Fruit fly (Drosophila melanogaster) whole organism, adult: ENCODE data around the gene CG10694.

Experiments
- CG11617 ChIP-seq: fragments of 200-800 bp; sonication (Bioruptor generic); optimal IDR thresholded peaks from 2 replicates; lab custom pipeline; 2017; ENCODE audit warnings: mild to moderate bottlenecking, missing biosample characterization, missing genetic modification reagents, missing genetic modification characterization
- CG12768 ChIP-seq: fragments of 200-800 bp; sonication (Bioruptor generic); optimal IDR thresholded peaks from 2 replicates; lab custom pipeline; 2017; ENCODE audit warnings: missing biosample characterization, missing genetic modification characterization, mild to moderate bottlenecking, moderate library complexity, missing genetic modification reagents
- CG14711 ChIP-seq: fragments of 200-800 bp; sonication (Bioruptor generic); optimal IDR thresholded peaks from 2 replicates; lab custom pipeline; 2018; ENCODE audit warnings: missing biosample characterization, mild to moderate bottlenecking, missing genetic modification characterization, moderate library complexity
- CG1620 ChIP-seq: fragments of 200-800 bp; sonication (Bioruptor generic); optimal IDR thresholded peaks from 2 replicates; lab custom pipeline; 2016; ENCODE audit warnings: missing biosample characterization, missing genetic modification characterization
- CG5204 ChIP-seq: fragments of 200-800 bp; sonication (Bioruptor generic); optimal IDR thresholded peaks from 2 replicates; lab custom pipeline; 2016; ENCODE audit warnings: missing biosample characterization, missing genetic modification characterization
- CG7045 ChIP-seq: fragments of 200-800 bp; sonication (Bioruptor generic); optimal IDR thresholded peaks from 2 replicates; lab custom pipeline; 2017; ENCODE audit warnings: missing biosample characterization, mild to moderate bottlenecking, missing genetic modification characterization
- CG7101 ChIP-seq: fragments of 200-800 bp; sonication (Bioruptor generic); optimal IDR thresholded peaks from 2 replicates; lab custom pipeline; 2018; ENCODE audit warnings: missing biosample characterization, mild to moderate bottlenecking, missing genetic modification characterization, moderate library complexity
- Clk ChIP-seq: fragments of 200-800 bp; sonication (Bioruptor generic); optimal IDR thresholded peaks from 2 replicates; lab custom pipeline; 2017; ENCODE audit warnings: missing biosample characterization, missing genetic modification characterization
- Crg-1 ChIP-seq: fragments of 200-800 bp; sonication (Bioruptor generic); optimal IDR thresholded peaks from 2 replicates; lab custom pipeline; 2016; ENCODE audit warnings: missing biosample characterization, missing genetic modification characterization
- Hr96 ChIP-seq: fragments of 200-800 bp; sonication (Bioruptor generic); optimal IDR thresholded peaks from 2 replicates; lab custom pipeline; 2016; ENCODE audit warnings: missing biosample characterization, missing genetic modification characterization
- Mnt ChIP-seq: fragments of 200-800 bp; sonication (Bioruptor generic); optimal IDR thresholded peaks from 2 replicates; lab custom pipeline; 2016; ENCODE audit warnings: missing biosample characterization, mild to moderate bottlenecking, missing genetic modification characterization
- bab1 ChIP-seq: fragments of 200-800 bp; sonication (Bioruptor generic); optimal IDR thresholded peaks from 3 replicates; lab custom pipeline; 2019; ENCODE audit warnings: missing biosample characterization, mild to moderate bottlenecking, missing genetic modification characterization, moderate library complexity
- cic ChIP-seq: fragments of 200-800 bp; sonication (Bioruptor generic); optimal IDR thresholded peaks from 2 replicates; lab custom pipeline; 2017; ENCODE audit warnings: missing biosample characterization, mild to moderate bottlenecking, missing genetic modification characterization, moderate library complexity
- cnc ChIP-seq, 2 experiments: fragments of >200 bp; optimal IDR thresholded peaks; 2 replicates each; lab custom pipeline; 2017
- kay ChIP-seq: fragments of 200-800 bp; sonication (Bioruptor generic); peaks from one replicate; lab custom pipeline; 2016; ENCODE audit warnings: missing biosample characterization, missing genetic modification characterization, borderline replicate concordance
- ovo ChIP-seq: fragments of 200-800 bp; sonication (Bioruptor generic); optimal IDR thresholded peaks from 2 replicates; lab custom pipeline; 2016; ENCODE audit warnings: missing biosample characterization, missing genetic modification characterization
- pad ChIP-seq: fragments of 200-800 bp; sonication (Bioruptor generic); optimal IDR thresholded peaks from 3 replicates; lab custom pipeline; 2017; ENCODE audit warnings: missing biosample characterization, missing genetic modification characterization, mild to moderate bottlenecking, moderate library complexity, missing genetic modification reagents
- tj ChIP-seq: fragments of 200-800 bp; sonication (Bioruptor generic); optimal IDR thresholded peaks from 3 replicates; lab custom pipeline; 2017; ENCODE audit warnings: missing biosample characterization, mild to moderate bottlenecking, missing genetic modification characterization, moderate library complexity
- toe ChIP-seq: fragments of 200-800 bp; sonication (Bioruptor generic); optimal IDR thresholded peaks from 2 replicates; lab custom pipeline; 2016; ENCODE audit warnings: missing biosample characterization, missing genetic modification characterization

The CG10694 gene

dm6 chr3R:24079110-24079509 is 28.1 kb upstream of the CG10694 start:
- TF ChIP-seq Crg-1 (no peak), Hr96 (GFP tag; lab: Kevin White, UChicago) (no peak), CG12768 (GFP tag; lab: Kevin White, UChicago) (no peak), bab1 (GFP tag; lab: Kevin White, UChicago) (peak; percentile 5), CG14711 (peak; percentile 16), CG1620 (peak; percentile 7), Mnt (no peak), CG5204 (GFP tag; lab: Kevin White, UChicago) (no peak), kay (GFP tag; lab: Kevin White, UChicago) (peak; percentile 34), CG11617 (GFP tag; lab: Kevin White, UChicago) (no peak)

- no peak for TF ChIP-seq pad (GFP tag; lab: Kevin White, UChicago)
- TF ChIP-seq CG1620, result no peak
- no peak for TF ChIP-seq ovo (GFP tag; lab: Kevin White, UChicago)
- no peak for TF ChIP-seq Clk (GFP tag; lab: Kevin White, UChicago)
- no peak for TF ChIP-seq CG7101 (tag; lab: Kevin White, UChicago)
- no peak for TF ChIP-seq CG5204 (GFP tag; lab: Kevin White, UChicago)
Observed at dm6 chr3R:24079613-24080012, 27.6 kb upstream of the CG10694 start.

- TF ChIP-seq kay (GFP tag; lab: Kevin White, UChicago), result peak; percentile 83
- TF ChIP-seq CG7101 (tag; lab: Kevin White, UChicago), result no peak
- TF ChIP-seq CG12768 (GFP tag; lab: Kevin White, UChicago), result no peak
- TF ChIP-seq cic (GFP tag; lab: Kevin White, UChicago), result peak; percentile 89
Observed at dm6 chr3R:24084975-24085374, 22.2 kb upstream of the CG10694 start.

dm6 chr3R:24090143-24090542 is 17.0 kb upstream of the CG10694 start:
- TF ChIP-seq CG14711, result no peak
- TF ChIP-seq Hr96 (GFP tag; lab: Kevin White, UChicago), result no peak
- no peak for TF ChIP-seq Mnt
- no peak for TF ChIP-seq cnc (optimal IDR thresholded peaks at IDR 0.05; lab: Kevin White, UChicago)
- TF ChIP-seq bab1 (GFP tag; lab: Kevin White, UChicago), result no peak
- TF ChIP-seq CG7045, result no peak
- no peak for TF ChIP-seq tj (GFP tag; lab: Kevin White, UChicago)
- no peak for TF ChIP-seq toe (GFP tag; lab: Kevin White, UChicago)
- no peak for TF ChIP-seq cic (GFP tag; lab: Kevin White, UChicago)

- TF ChIP-seq CG12768 (GFP tag; lab: Kevin White, UChicago) (no peak), CG5204 (GFP tag; lab: Kevin White, UChicago) (no peak), Hr96 (GFP tag; lab: Kevin White, UChicago) (no peak)
Observed at dm6 chr3R:24091653-24092052, 15.5 kb upstream of the CG10694 start.

- no peak for TF ChIP-seq CG14711
- no peak for TF ChIP-seq cic (GFP tag; lab: Kevin White, UChicago)
- no peak for TF ChIP-seq Clk (GFP tag; lab: Kevin White, UChicago)
- TF ChIP-seq Crg-1, result no peak
Observed at dm6 chr3R:24092590-24093151, 14.5 kb upstream of the CG10694 start.

dm6 chr3R:24093430-24093829 is 13.8 kb upstream of the CG10694 start:
- no peak for TF ChIP-seq CG1620
- TF ChIP-seq cnc (optimal IDR thresholded peaks at IDR 0.05; lab: Kevin White, UChicago), result no peak
- TF ChIP-seq ovo (GFP tag; lab: Kevin White, UChicago), result no peak
- TF ChIP-seq CG11617 (GFP tag; lab: Kevin White, UChicago), result no peak
- TF ChIP-seq Mnt, result no peak
- no peak for TF ChIP-seq kay (GFP tag; lab: Kevin White, UChicago)
- no peak for TF ChIP-seq CG14711
- TF ChIP-seq CG7101 (tag; lab: Kevin White, UChicago), result no peak
- no peak for TF ChIP-seq CG12768 (GFP tag; lab: Kevin White, UChicago)
- TF ChIP-seq Crg-1, result no peak
- TF ChIP-seq pad (GFP tag; lab: Kevin White, UChicago), result no peak
- TF ChIP-seq CG7045, result no peak
- no peak for TF ChIP-seq tj (GFP tag; lab: Kevin White, UChicago)
- no peak for TF ChIP-seq cic (GFP tag; lab: Kevin White, UChicago)
